Fruit fly (Drosophila melanogaster) whole organism, embryonic: ENCODE results near the gene Trl.
A peak's percentile ranks its signal among the peaks of the same experiment; 100 is the strongest.

Experiments used
- ATbp ChIP-seq: fragments of 200-800 bp; sonication (Bioruptor generic); optimal IDR thresholded peaks from 2 replicates; lab custom pipeline; 2017; ENCODE audit warnings: missing biosample characterization, mild to moderate bottlenecking, missing genetic modification characterization, missing genetic modification reagents
- Atf-2 ChIP-seq: fragments of 200-800 bp; sonication (Bioruptor generic); optimal IDR thresholded peaks from 2 replicates; lab custom pipeline; 2016; ENCODE audit warnings: missing biosample characterization, missing genetic modification characterization
- Bgb ChIP-seq: fragments of 200-800 bp; sonication (Bioruptor generic); IDR thresholded peaks from 2 replicates; pipeline ENCODE4 v1.3.6; 2022; ENCODE audit warnings: missing biosample characterization, missing genetic modification characterization; ENCODE audit not compliant: partially characterized antibody
- CG10654 ChIP-seq: fragments of 200-800 bp; sonication (Bioruptor generic); optimal IDR thresholded peaks from 2 replicates; lab custom pipeline; 2016; ENCODE audit warnings: missing biosample characterization, missing genetic modification characterization
- CG12104 ChIP-seq: fragments of 200-800 bp; sonication (Bioruptor generic); optimal IDR thresholded peaks from 3 replicates; lab custom pipeline; 2016; ENCODE audit warnings: missing biosample characterization, missing genetic modification characterization
- CG12659 ChIP-seq: fragments of 200-800 bp; sonication (Bioruptor generic); optimal IDR thresholded peaks from 3 replicates; lab custom pipeline; 2017; ENCODE audit warnings: mild to moderate bottlenecking, missing biosample characterization, missing genetic modification reagents, missing genetic modification characterization
- CG12942 ChIP-seq: fragments of 200-800 bp; sonication (Bioruptor generic); optimal IDR thresholded peaks from 3 replicates; lab custom pipeline; 2016; ENCODE audit warnings: missing biosample characterization, missing genetic modification characterization
- CG13123 ChIP-seq: fragments of 200-800 bp; sonication (Bioruptor generic); optimal IDR thresholded peaks from 2 replicates; lab custom pipeline; 2016; ENCODE audit warnings: missing biosample characterization, missing genetic modification characterization
- CG15601 ChIP-seq: fragments of 200-800 bp; sonication (Bioruptor generic); optimal IDR thresholded peaks from 3 replicates; lab custom pipeline; 2019; ENCODE audit warnings: missing biosample characterization, mild to moderate bottlenecking, missing genetic modification characterization, moderate library complexity
- CG1647 ChIP-seq: fragments of 200-800 bp; sonication (Bioruptor generic); optimal IDR thresholded peaks from 3 replicates; lab custom pipeline; 2016; ENCODE audit warnings: missing biosample characterization, missing genetic modification characterization
- CG17568 ChIP-seq: fragments of 200-800 bp; sonication (Bioruptor generic); optimal IDR thresholded peaks from 2 replicates; lab custom pipeline; 2018; ENCODE audit warnings: missing biosample characterization, mild to moderate bottlenecking, missing genetic modification characterization, moderate library complexity
- CG17612 ChIP-seq: fragments of 200-800 bp; sonication (Bioruptor generic); IDR thresholded peaks from 2 replicates; pipeline ENCODE4 v1.3.6; 2022; ENCODE audit warnings: missing biosample characterization, missing genetic modification characterization
- CG1832 ChIP-seq: fragments of 200-800 bp; sonication (Bioruptor generic); optimal IDR thresholded peaks from 2 replicates; lab custom pipeline; 2017; ENCODE audit warnings: missing biosample characterization, mild to moderate bottlenecking, missing genetic modification characterization, inconsistent platforms
- CG2202 ChIP-seq: fragments of 200-800 bp; sonication (Bioruptor generic); optimal IDR thresholded peaks from 2 replicates; lab custom pipeline; 2018; ENCODE audit warnings: missing biosample characterization, mild to moderate bottlenecking, missing genetic modification characterization
- CG2678 ChIP-seq: fragments of 200-800 bp; sonication (Bioruptor generic); optimal IDR thresholded peaks from 3 replicates; lab custom pipeline; 2019; ENCODE audit warnings: missing biosample characterization, mild to moderate bottlenecking, missing genetic modification characterization, moderate library complexity
- CG31441 ChIP-seq: fragments of 200-800 bp; sonication (Bioruptor generic); IDR thresholded peaks from 2 replicates; pipeline ENCODE4 v1.3.6; 2022; ENCODE audit warnings: missing biosample characterization, missing genetic modification characterization
- CG4404 ChIP-seq: fragments of 200-800 bp; sonication (Bioruptor generic); IDR thresholded peaks from 2 replicates; pipeline ENCODE4 v1.3.6; 2022; ENCODE audit warnings: missing biosample characterization, missing genetic modification characterization
- CG5245 ChIP-seq: fragments of 200-800 bp; sonication (Bioruptor generic); optimal IDR thresholded peaks from 3 replicates; lab custom pipeline; 2016; ENCODE audit warnings: missing biosample characterization, missing genetic modification characterization
- CG6689 ChIP-seq: fragments of 200-800 bp; sonication (Bioruptor generic); IDR thresholded peaks from 2 replicates; pipeline ENCODE4 v1.3.6; 2022; ENCODE audit warnings: missing biosample characterization, missing genetic modification characterization
- CG6854 ChIP-seq: fragments of 200-800 bp; sonication (Bioruptor generic); optimal IDR thresholded peaks from 3 replicates; lab custom pipeline; 2017; ENCODE audit warnings: missing biosample characterization, mild to moderate bottlenecking, missing genetic modification characterization
- CG8290 ChIP-seq, 3 experiments: fragments of 200-800 bp; sonication (Bioruptor generic); optimal IDR thresholded peaks; 2 replicates each; lab custom pipeline; 2016 to 2019; ENCODE audit warnings: missing biosample characterization in 3 of 3, missing genetic modification characterization in 3 of 3, mild to moderate bottlenecking in 2 of 3, moderate library complexity in 1 of 3
- CG9215 ChIP-seq: fragments of 200-800 bp; sonication (Bioruptor generic); IDR thresholded peaks from 2 replicates; pipeline ENCODE4 v1.3.6; 2022; ENCODE audit warnings: missing biosample characterization, missing genetic modification characterization
- CTCF ChIP-seq: fragments of 200-800 bp; sonication (Bioruptor generic); optimal IDR thresholded peaks from 2 replicates; lab custom pipeline; 2017; ENCODE audit warnings: missing biosample characterization, mild to moderate bottlenecking, missing genetic modification characterization, moderate library complexity
- CkIIα-i1 ChIP-seq: fragments of 200-800 bp; sonication (Bioruptor generic); IDR thresholded peaks from 2 replicates; pipeline ENCODE4 v1.3.6; 2022; ENCODE audit warnings: missing biosample characterization, missing genetic modification characterization
- Dll ChIP-seq: fragments of 200-800 bp; sonication (Bioruptor generic); IDR thresholded peaks from 4 replicates; pipeline ENCODE4 v1.3.6; 2022; ENCODE audit warnings: missing biosample characterization, missing genetic modification characterization; ENCODE audit not compliant: partially characterized antibody
- E2f1 ChIP-seq: fragments of 200-800 bp; sonication (Bioruptor generic); IDR thresholded peaks from 2 replicates; pipeline ENCODE4 v1.3.6; 2022; ENCODE audit warnings: missing biosample characterization, missing genetic modification characterization
- GATAe ChIP-seq: fragments of 200-800 bp; sonication (Bioruptor generic); conservative IDR thresholded peaks from 2 replicates; pipeline ENCODE4 v1.3.6; 2022; ENCODE audit warnings: missing biosample characterization, missing genetic modification characterization
- Gsc ChIP-seq: fragments of 200-800 bp; sonication (Bioruptor generic); IDR thresholded peaks from 2 replicates; pipeline ENCODE4 v1.3.6; 2022; ENCODE audit warnings: missing biosample characterization, missing genetic modification characterization
- HmgD ChIP-seq: fragments of 200-800 bp; sonication (Bioruptor generic); optimal IDR thresholded peaks from 3 replicates; lab custom pipeline; 2016; ENCODE audit warnings: missing biosample characterization, missing genetic modification characterization
- NC2β ChIP-seq: fragments of 200-800 bp; sonication (Bioruptor generic); optimal IDR thresholded peaks from 2 replicates; lab custom pipeline; 2016; ENCODE audit warnings: missing biosample characterization, missing genetic modification characterization
- PHDP ChIP-seq: fragments of 200-800 bp; sonication (Bioruptor generic); optimal IDR thresholded peaks from 3 replicates; lab custom pipeline; 2018; ENCODE audit warnings: missing biosample characterization, mild to moderate bottlenecking, missing genetic modification characterization, moderate library complexity
- Tbp ChIP-seq: fragments of >200 bp; optimal IDR thresholded peaks from 2 replicates; lab custom pipeline; 2018; ENCODE audit warnings: missing biosample characterization, missing genetic modification characterization
- ara ChIP-seq: fragments of 200-800 bp; sonication (Bioruptor generic); IDR thresholded peaks from 2 replicates; pipeline ENCODE4 v1.3.6; 2022; ENCODE audit warnings: missing biosample characterization, missing genetic modification characterization
- ase ChIP-seq: fragments of 200-800 bp; sonication (Bioruptor generic); IDR thresholded peaks from 3 replicates; pipeline ENCODE4 v1.3.6; 2022; ENCODE audit warnings: missing biosample characterization, missing genetic modification characterization
- bsh ChIP-seq, 2 experiments: fragments of 200-800 bp; sonication (Bioruptor generic); optimal IDR thresholded peaks; 2 replicates each; lab custom pipeline; 2017 to 2018; ENCODE audit warnings: mild to moderate bottlenecking in 2 of 2, missing biosample characterization in 2 of 2, missing genetic modification characterization in 2 of 2, moderate library complexity in 1 of 2
- corto ChIP-seq: fragments of 200-800 bp; sonication (Bioruptor generic); optimal IDR thresholded peaks from 2 replicates; lab custom pipeline; 2016; ENCODE audit warnings: missing biosample characterization, mild to moderate bottlenecking, missing genetic modification characterization, moderate library complexity
- dan ChIP-seq: fragments of 200-800 bp; sonication (Bioruptor generic); IDR thresholded peaks from 2 replicates; pipeline ENCODE4 v1.3.6; 2022; ENCODE audit warnings: missing biosample characterization, missing genetic modification characterization
- esg ChIP-seq: fragments of 200-800 bp; sonication (Bioruptor generic); conservative IDR thresholded peaks from 2 replicates; pipeline ENCODE4 v1.3.6; 2022; ENCODE audit warnings: missing biosample characterization, missing genetic modification characterization
- jing ChIP-seq: fragments of 200-800 bp; sonication (Bioruptor generic); optimal IDR thresholded peaks from 2 replicates; lab custom pipeline; 2018; ENCODE audit warnings: missing biosample characterization, mild to moderate bottlenecking, missing genetic modification characterization
- lola ChIP-seq, 3 experiments: fragments of >200 bp in 2 of 3; fragments of 200-800 bp in 1 of 3; sonication (Bioruptor generic) in 1 of 3; optimal IDR thresholded peaks; 2 replicates each; lab custom pipeline; 2017 to 2019; ENCODE audit warnings: missing biosample characterization in 3 of 3, missing genetic modification characterization in 3 of 3, mild to moderate bottlenecking in 1 of 3, moderate library complexity in 1 of 3
- mirr ChIP-seq: fragments of 200-800 bp; sonication (Bioruptor generic); optimal IDR thresholded peaks from 3 replicates; lab custom pipeline; 2018; ENCODE audit warnings: missing biosample characterization, mild to moderate bottlenecking, missing genetic modification characterization
- mld ChIP-seq: fragments of 200-800 bp; sonication (Bioruptor generic); IDR thresholded peaks from 3 replicates; pipeline ENCODE4 v1.3.6; 2022; ENCODE audit warnings: missing biosample characterization, missing genetic modification characterization; ENCODE audit not compliant: partially characterized antibody
- pum ChIP-seq: fragments of 200-800 bp; sonication (Bioruptor generic); optimal IDR thresholded peaks from 2 replicates; lab custom pipeline; 2016; ENCODE audit warnings: missing biosample characterization, missing genetic modification characterization
- run ChIP-seq: fragments of 200-800 bp; sonication (Bioruptor generic); optimal IDR thresholded peaks from 3 replicates; lab custom pipeline; 2018; ENCODE audit warnings: missing biosample characterization, mild to moderate bottlenecking, missing genetic modification characterization
- slbo ChIP-seq: fragments of 200-800 bp; sonication (Bioruptor generic); IDR thresholded peaks from 2 replicates; pipeline ENCODE4 v1.3.6; 2022; ENCODE audit warnings: missing biosample characterization, missing genetic modification characterization
- sug ChIP-seq: fragments of 200-800 bp; optimal IDR thresholded peaks from 2 replicates; lab custom pipeline; 2019; ENCODE audit warnings: missing biosample characterization, mild to moderate bottlenecking, missing genetic modification characterization, moderate library complexity
- tio ChIP-seq: fragments of 200-800 bp; sonication (Bioruptor generic); optimal IDR thresholded peaks from 2 replicates; lab custom pipeline; 2017; ENCODE audit warnings: missing biosample characterization, missing genetic modification characterization, inconsistent platforms
- tna ChIP-seq: fragments of 200-800 bp; sonication (Bioruptor generic); IDR thresholded peaks from 2 replicates; pipeline ENCODE4 v1.3.6; 2022; ENCODE audit warnings: missing biosample characterization, missing genetic modification characterization; ENCODE audit not compliant: partially characterized antibody
- vnd ChIP-seq: fragments of 200-800 bp; sonication (Bioruptor generic); IDR thresholded peaks from 3 replicates; pipeline ENCODE4 v1.3.6; 2022; ENCODE audit warnings: missing biosample characterization, missing genetic modification characterization; ENCODE audit not compliant: partially characterized antibody
- wek ChIP-seq: fragments of 200-800 bp; sonication (Bioruptor generic); optimal IDR thresholded peaks from 3 replicates; lab custom pipeline; 2018; ENCODE audit warnings: missing biosample characterization, mild to moderate bottlenecking, missing genetic modification characterization, moderate library complexity
- zen2 ChIP-seq: fragments of 200-800 bp; sonication (Bioruptor generic); IDR thresholded peaks from 3 replicates; pipeline ENCODE4 v1.3.6; 2022; ENCODE audit warnings: missing biosample characterization, missing genetic modification characterization; ENCODE audit not compliant: partially characterized antibody

The Trl gene

dm6 chr3L:14708053-14708452 lies 52.8 kb downstream of the Trl start (continued):
- TF ChIP-seq tna (GFP tag; lab: Robert Waterston, UW) = no peak
- TF ChIP-seq CG8290 (GFP tag; optimal IDR thresholded peaks at IDR 0.05; lab: Kevin White, UChicago) = no peak
- TF ChIP-seq CG8290 (tag; optimal IDR thresholded peaks at IDR 0.05; lab: Kevin White, UChicago) = peak in 1 of 2 experiments; percentile 71
- peak; percentile 59 for TF ChIP-seq CG17568
- TF ChIP-seq slbo (GFP tag; lab: Robert Waterston, UW) = no peak
- peak; percentile 22 for TF ChIP-seq CG15601 (tag; lab: Kevin White, UChicago)
- peak; percentile 39 for TF ChIP-seq CG12942
- no peak for TF ChIP-seq CG17612 (GFP tag; lab: Robert Waterston, UW)
- TF ChIP-seq zen2 (GFP tag; lab: Robert Waterston, UW) = no peak
- TF ChIP-seq Gsc (GFP tag; lab: Robert Waterston, UW) = no peak
- no peak for TF ChIP-seq Tbp (GFP tag; lab: Kevin White, UChicago)
- TF ChIP-seq ase = no peak
- peak; percentile 37 for TF ChIP-seq CG10654 (GFP tag; lab: Kevin White, UChicago)
- no peak for TF ChIP-seq Dll (GFP tag; lab: Robert Waterston, UW)
- TF ChIP-seq ara = no peak
- no peak for TF ChIP-seq esg (GFP tag; lab: Robert Waterston, UW)
- no peak for TF ChIP-seq CG1832
- TF ChIP-seq run (tag; lab: Kevin White, UChicago) = no peak
- peak; percentile 70 for TF ChIP-seq PHDP (tag; lab: Kevin White, UChicago)
- TF ChIP-seq corto (GFP tag; lab: Kevin White, UChicago) = no peak
- peak; percentile 53 for TF ChIP-seq CG1647 (GFP tag; lab: Kevin White, UChicago)
- no peak for TF ChIP-seq Bgb (GFP tag; lab: Robert Waterston, UW)
- TF ChIP-seq CkIIα-i1 = no peak
- TF ChIP-seq tio = peak; percentile 53
- no peak for TF ChIP-seq CG6854 (GFP tag; lab: Kevin White, UChicago)
- no peak for TF ChIP-seq Atf-2
- peak; percentile 0 for TF ChIP-seq pum
- TF ChIP-seq vnd (GFP tag; lab: Robert Waterston, UW) = no peak
- TF ChIP-seq NC2β (GFP tag; lab: Kevin White, UChicago) = no peak
- no peak for TF ChIP-seq bsh (GFP tag; optimal IDR thresholded peaks at IDR 0.05; lab: Kevin White, UChicago)
- no peak for TF ChIP-seq E2f1 (GFP tag; lab: Robert Waterston, UW)
- no peak for TF ChIP-seq CG9215
- no peak for TF ChIP-seq HmgD
- TF ChIP-seq ATbp (GFP tag; lab: Kevin White, UChicago) = peak; percentile 46
- TF ChIP-seq CG2678 (tag; lab: Kevin White, UChicago) = peak; percentile 70
- no peak for TF ChIP-seq GATAe (GFP tag; lab: Robert Waterston, UW)
- TF ChIP-seq CG4404 (GFP tag; lab: Robert Waterston, UW) = no peak
- no peak for TF ChIP-seq mld (GFP tag; lab: Robert Waterston, UW)
- no peak for TF ChIP-seq CG5245 (GFP tag; lab: Kevin White, UChicago)
- TF ChIP-seq CG12659 (GFP tag; lab: Kevin White, UChicago) = peak; percentile 44
- no peak for TF ChIP-seq CG6689 (GFP tag; lab: Robert Waterston, UW)
- peak; percentile 56 for TF ChIP-seq CG13123 (GFP tag; lab: Kevin White, UChicago)
- TF ChIP-seq CG31441 (GFP tag; lab: Robert Waterston, UW) = no peak
- no peak for TF ChIP-seq dan (GFP tag; lab: Robert Waterston, UW)
- TF ChIP-seq wek = peak; percentile 19
- TF ChIP-seq CG2202 = no peak
- TF ChIP-seq lola (GFP tag; optimal IDR thresholded peaks at IDR 0.05; lab: Kevin White, UChicago) = no peak
- TF ChIP-seq mirr (GFP tag; lab: Kevin White, UChicago) = peak; percentile 65
- no peak for TF ChIP-seq jing (GFP tag; lab: Kevin White, UChicago)
- TF ChIP-seq sug (tag; lab: Kevin White, UChicago) = peak; percentile 4
- no peak for TF ChIP-seq CTCF
- no peak for TF ChIP-seq CG12104 (GFP tag; lab: Kevin White, UChicago)
